Worm (Caenorhabditis elegans) whole organism, midembryonic: ENCODE measurements around the gene spdl-1.

Experiments used
- T22C8.4 ChIP-seq: fragments of 200-800 bp; sonication (Bioruptor generic); IDR thresholded peaks from 2 replicates; pipeline ENCODE4 v1.3.6; 2022; ENCODE audit warnings: missing genetic modification characterization, missing compliant biosample characterization
- cog-1 ChIP-seq: sonication (generic microtip); optimal IDR thresholded peaks from 2 replicates; lab custom pipeline; 2016; ENCODE audit warnings: missing genetic modification characterization, missing compliant biosample characterization
- flt-1 ChIP-seq: fragments of 200-800 bp; sonication (Bioruptor generic); IDR thresholded peaks from 2 replicates; pipeline ENCODE4 v1.3.6; 2022; ENCODE audit warnings: missing genetic modification characterization, missing compliant biosample characterization
- klf-2 ChIP-seq: fragments of 200-800 bp; sonication (Bioruptor generic); conservative IDR thresholded peaks from 2 replicates; pipeline ENCODE4 v1.3.6; 2022; ENCODE audit warnings: missing genetic modification reagents, missing genetic modification characterization, missing compliant biosample characterization
- med-1 ChIP-seq: sonication (generic microtip); optimal IDR thresholded peaks from 2 replicates; lab custom pipeline; 2017; ENCODE audit warnings: missing genetic modification characterization, mild to moderate bottlenecking, missing compliant biosample characterization, antibody characterized with exemption, missing genetic modification reagents; ENCODE audit not compliant: insufficient read depth
- ref-1 ChIP-seq: fragments of 200-800 bp; sonication (Bioruptor generic); conservative IDR thresholded peaks from 2 replicates; pipeline ENCODE4 v1.3.6; 2022; ENCODE audit warnings: missing genetic modification reagents, missing genetic modification characterization, missing compliant biosample characterization
- tab-1 ChIP-seq: fragments of 200-800 bp; sonication (Bioruptor generic); IDR thresholded peaks from 2 replicates; pipeline ENCODE4 v1.3.6; 2022; ENCODE audit warnings: missing genetic modification characterization, missing compliant biosample characterization
- ztf-23 ChIP-seq: fragments of 200-800 bp; sonication (Bioruptor generic); IDR thresholded peaks from 2 replicates; pipeline ENCODE4 v1.3.6; 2022; ENCODE audit warnings: missing genetic modification reagents, missing genetic modification characterization, missing compliant biosample characterization
- ztf-29 ChIP-seq: fragments of 200-800 bp; sonication (Bioruptor generic); IDR thresholded peaks from 2 replicates; pipeline ENCODE4 v1.3.6; 2022; ENCODE audit warnings: missing genetic modification reagents, missing genetic modification characterization, missing compliant biosample characterization

The spdl-1 gene

ce11 chrII:7789605-7790004 is 8.2 kb downstream of the spdl-1 start:
- no peak for TF ChIP-seq ztf-29 (GFP tag; lab: Robert Waterston, UW)
- TF ChIP-seq T22C8.4 = no peak
- TF ChIP-seq cog-1 (tag; lab: Kevin White, UChicago) = no peak
- no peak for TF ChIP-seq flt-1 (GFP tag; lab: Robert Waterston, UW)

ce11 chrII:7790324-7790898 is 9.0 kb downstream of the spdl-1 start, which contains the start of gene srlf-1:
Gene srlf-1, plus strand, starts transcription at chrII:7790591.
- no peak for TF ChIP-seq klf-2 (GFP tag; lab: Robert Waterston, UW)
- no peak for TF ChIP-seq cog-1 (tag; lab: Kevin White, UChicago)
- TF ChIP-seq tab-1 = no peak

ce11 chrII:7791408-7792050 is 10.2 kb downstream of the spdl-1 start:
- TF ChIP-seq tab-1 = no peak
- no peak for TF ChIP-seq flt-1 (GFP tag; lab: Robert Waterston, UW)
- no peak for TF ChIP-seq klf-2 (GFP tag; lab: Robert Waterston, UW)
- TF ChIP-seq ztf-23 (GFP tag; lab: Robert Waterston, UW) = no peak
- no peak for TF ChIP-seq cog-1 (tag; lab: Kevin White, UChicago)
- TF ChIP-seq T22C8.4 = no peak
- TF ChIP-seq ref-1 (GFP tag; lab: Robert Waterston, UW) = no peak
- no peak for TF ChIP-seq med-1 (GFP tag; lab: Kevin White, UChicago)
- TF ChIP-seq ztf-29 (GFP tag; lab: Robert Waterston, UW) = no peak

- TF ChIP-seq ref-1 (GFP tag; lab: Robert Waterston, UW) (no peak), T22C8.4 (no peak), klf-2 (GFP tag; lab: Robert Waterston, UW) (no peak), flt-1 (GFP tag; lab: Robert Waterston, UW) (no peak), tab-1 (no peak), ztf-29 (GFP tag; lab: Robert Waterston, UW) (no peak), med-1 (GFP tag; lab: Kevin White, UChicago) (no peak), ztf-23 (GFP tag; lab: Robert Waterston, UW) (no peak), cog-1 (tag; lab: Kevin White, UChicago) (no peak)
These were observed 11.1 kb downstream of the spdl-1 start for ce11 chrII:7792514-7792913.

- TF ChIP-seq flt-1 (GFP tag; lab: Robert Waterston, UW) (no peak), klf-2 (GFP tag; lab: Robert Waterston, UW) (no peak), ztf-29 (GFP tag; lab: Robert Waterston, UW) (no peak), tab-1 (no peak), ztf-23 (GFP tag; lab: Robert Waterston, UW) (no peak)
These were observed 12.9 kb downstream of the spdl-1 start, which contains the start of gene glr-4 for ce11 chrII:7794222-7794621. Gene glr-4, minus strand, starts transcription at chrII:7794322.

ce11 chrII:7795299-7795698 is 13.9 kb downstream of the spdl-1 start:
- TF ChIP-seq flt-1 (GFP tag; lab: Robert Waterston, UW) = no peak
- TF ChIP-seq ref-1 (GFP tag; lab: Robert Waterston, UW) = no peak
- TF ChIP-seq tab-1 = no peak
- TF ChIP-seq klf-2 (GFP tag; lab: Robert Waterston, UW) = no peak
- no peak for TF ChIP-seq T22C8.4
- TF ChIP-seq med-1 (GFP tag; lab: Kevin White, UChicago) = no peak

- TF ChIP-seq ztf-23 (GFP tag; lab: Robert Waterston, UW) (no peak), flt-1 (GFP tag; lab: Robert Waterston, UW) (no peak), med-1 (GFP tag; lab: Kevin White, UChicago) (no peak), tab-1 (no peak), ztf-29 (GFP tag; lab: Robert Waterston, UW) (no peak), klf-2 (GFP tag; lab: Robert Waterston, UW) (no peak), ref-1 (GFP tag; lab: Robert Waterston, UW) (no peak), cog-1 (tag; lab: Kevin White, UChicago) (no peak), T22C8.4 (no peak)
These were observed 19.9 kb downstream of the spdl-1 start for ce11 chrII:7801255-7801654.

ce11 chrII:7801899-7802298 is 20.5 kb downstream of the spdl-1 start:
- no peak for TF ChIP-seq ztf-29 (GFP tag; lab: Robert Waterston, UW)
- TF ChIP-seq med-1 (GFP tag; lab: Kevin White, UChicago) = no peak
- TF ChIP-seq flt-1 (GFP tag; lab: Robert Waterston, UW) = no peak
- TF ChIP-seq klf-2 (GFP tag; lab: Robert Waterston, UW) = no peak
- TF ChIP-seq ref-1 (GFP tag; lab: Robert Waterston, UW) = no peak
- no peak for TF ChIP-seq T22C8.4
- TF ChIP-seq cog-1 (tag; lab: Kevin White, UChicago) = no peak
- TF ChIP-seq ztf-23 (GFP tag; lab: Robert Waterston, UW) = no peak
- no peak for TF ChIP-seq tab-1

- TF ChIP-seq ztf-23 (GFP tag; lab: Robert Waterston, UW) (no peak), T22C8.4 (no peak), tab-1 (no peak), klf-2 (GFP tag; lab: Robert Waterston, UW) (no peak), med-1 (GFP tag; lab: Kevin White, UChicago) (no peak)
These were observed 21.8 kb downstream of the spdl-1 start for ce11 chrII:7803174-7803573.

ce11 chrII:7806054-7806453 is 24.7 kb downstream of the spdl-1 start:
- TF ChIP-seq ztf-23 (GFP tag; lab: Robert Waterston, UW) = no peak
